Worm (Caenorhabditis elegans) whole organism, early embryonic: ENCODE measurements around the gene ref-1.

ENCODE experiments used
- B0310.2 ChIP-seq: sonication (generic microtip); optimal IDR thresholded peaks from 2 replicates; lab custom pipeline; 2016; ENCODE audit warnings: mild to moderate bottlenecking, missing genetic modification characterization, missing compliant biosample characterization
- F13C5.2 ChIP-seq: sonication (generic microtip); optimal IDR thresholded peaks from 2 replicates; lab custom pipeline; 2017; ENCODE audit warnings: mild to moderate bottlenecking, missing genetic modification characterization, inconsistent platforms, missing compliant biosample characterization
- aly-1 ChIP-seq: sonication (generic microtip); optimal IDR thresholded peaks from 2 replicates; lab custom pipeline; 2016; ENCODE audit warnings: missing genetic modification characterization, missing compliant biosample characterization
- ama-1 ChIP-seq: fragments of 150-350 bp; optimal IDR thresholded peaks from 2 replicates; lab custom pipeline; 2014
- ceh-13 ChIP-seq: fragments of 200-800 bp; sonication (Bioruptor generic); optimal IDR thresholded peaks from 2 replicates; lab custom pipeline; 2018; ENCODE audit warnings: mild to moderate bottlenecking, missing genetic modification characterization, missing compliant biosample characterization
- ceh-36 ChIP-seq: sonication (generic microtip); optimal IDR thresholded peaks from 2 replicates; lab custom pipeline; 2016; ENCODE audit warnings: missing genetic modification characterization, inconsistent platforms, missing compliant biosample characterization
- ets-7 ChIP-seq: sonication (generic microtip); optimal IDR thresholded peaks from 2 replicates; lab custom pipeline; 2016; ENCODE audit warnings: missing genotype, missing genetic modification characterization, missing compliant biosample characterization
- flt-1 ChIP-seq: fragments of 200-800 bp; sonication (Bioruptor generic); IDR thresholded peaks from 2 replicates; pipeline ENCODE4 v1.3.6; 2022; ENCODE audit warnings: missing genetic modification characterization, missing compliant biosample characterization
- hmbx-1 ChIP-seq: sonication (generic microtip); optimal IDR thresholded peaks from 2 replicates; lab custom pipeline; 2016; ENCODE audit warnings: mild to moderate bottlenecking, missing genetic modification characterization, missing compliant biosample characterization
- hmg-4 ChIP-seq: fragments of 200-800 bp; sonication (Bioruptor generic); optimal IDR thresholded peaks from 2 replicates; lab custom pipeline; 2018; ENCODE audit warnings: mild to moderate bottlenecking, missing genetic modification characterization, missing compliant biosample characterization
- hnd-1 ChIP-seq: sonication (generic microtip); optimal IDR thresholded peaks from 2 replicates; lab custom pipeline; 2016; ENCODE audit warnings: missing genetic modification characterization, missing compliant biosample characterization
- pes-1 ChIP-seq: fragments of 200-800 bp; sonication (Bioruptor generic); IDR thresholded peaks from 2 replicates; pipeline ENCODE4 v1.3.6; 2022; ENCODE audit warnings: missing genetic modification reagents, missing genetic modification characterization, missing compliant biosample characterization
- scrt-1 ChIP-seq: fragments of 200-800 bp; sonication (Bioruptor generic); IDR thresholded peaks from 2 replicates; pipeline ENCODE4 v1.3.6; 2022; ENCODE audit warnings: missing genetic modification characterization, missing compliant biosample characterization
- sea-1 ChIP-seq: fragments of 200-800 bp; sonication (Bioruptor generic); conservative IDR thresholded peaks from 2 replicates; pipeline ENCODE4 v1.3.6; 2022; ENCODE audit warnings: missing genetic modification characterization, missing compliant biosample characterization
- tbx-11 ChIP-seq: fragments of 200-800 bp; sonication (Bioruptor generic); IDR thresholded peaks from 2 replicates; pipeline ENCODE4 v1.3.6; 2022; ENCODE audit warnings: missing genetic modification characterization, missing compliant biosample characterization
- tbx-37 ChIP-seq: fragments of 200-800 bp; sonication (Bioruptor generic); conservative IDR thresholded peaks from 2 replicates; pipeline ENCODE4 v1.3.6; 2022; ENCODE audit warnings: missing genetic modification reagents, missing genetic modification characterization, missing compliant biosample characterization
- tra-4 ChIP-seq: sonication (generic microtip); optimal IDR thresholded peaks from 2 replicates; lab custom pipeline; 2017; ENCODE audit warnings: missing genetic modification characterization, missing compliant biosample characterization

ref-1 gene

ce11 chrII:10202275-10202674, 16.0 kb upstream of the ref-1 start:
- TF ChIP-seq hmg-4 (GFP tag; lab: Kevin White, UChicago), result peak; percentile 84
- TF ChIP-seq F13C5.2, result peak; percentile 64
- TF ChIP-seq pes-1, result no peak

DNA sequence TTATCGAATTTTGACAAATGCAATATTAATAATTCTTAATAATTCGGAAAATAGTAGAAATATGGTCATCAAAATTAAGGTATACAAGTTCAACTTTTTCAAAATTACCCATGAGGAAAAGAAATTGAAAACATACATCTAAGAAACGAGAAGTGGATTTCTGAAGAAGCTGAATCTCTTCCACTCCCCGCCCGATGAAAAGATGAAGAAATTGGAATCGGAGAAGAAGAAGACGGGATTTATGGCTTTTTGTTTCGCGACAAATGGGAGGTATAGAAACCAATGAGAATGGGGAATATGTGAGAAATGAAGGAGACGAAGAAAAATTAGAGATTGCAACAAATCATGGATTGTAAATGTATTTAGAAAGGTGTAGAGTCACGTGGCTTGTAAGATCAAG, 15.2 kb upstream of the ref-1 start:
- TF ChIP-seq tbx-11 (GFP tag; lab: Robert Waterston, UW) (no peak), scrt-1 (no peak), ceh-13 (GFP tag; lab: Kevin White, UChicago) (no peak), F13C5.2 (no peak), flt-1 (no peak), B0310.2 (tag; lab: Kevin White, UChicago) (no peak), hnd-1 (tag; lab: Kevin White, UChicago) (no peak), ets-7 (no peak), hmbx-1 (tag; lab: Kevin White, UChicago) (no peak), tbx-37 (GFP tag; lab: Robert Waterston, UW) (no peak), pes-1 (no peak), ceh-36 (tag; lab: Kevin White, UChicago) (no peak), hmg-4 (GFP tag; lab: Kevin White, UChicago) (no peak), sea-1 (no peak), ama-1 (lab: Kevin White, UChicago) (no peak), aly-1 (tag; lab: Kevin White, UChicago) (no peak)

DNA sequence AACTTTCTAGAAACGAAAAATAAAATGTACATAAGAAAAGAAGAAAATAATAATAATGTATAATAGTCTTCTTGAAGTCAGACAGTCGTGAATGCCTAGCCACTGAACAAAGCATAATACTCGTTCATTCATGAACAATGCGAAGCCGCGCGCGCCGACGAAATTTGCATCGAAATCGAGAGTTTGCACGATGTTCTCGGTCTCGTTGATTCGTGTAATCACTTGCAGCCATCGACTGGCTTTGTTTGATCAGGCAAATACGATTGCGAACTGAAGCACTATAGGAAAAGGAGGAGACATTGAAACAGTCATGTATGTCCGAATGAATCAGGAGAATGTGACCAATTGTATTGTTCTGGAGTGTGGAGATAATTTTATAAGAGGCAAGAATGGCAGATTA, 14.5 kb upstream of the ref-1 start:
- TF ChIP-seq hnd-1 (tag; lab: Kevin White, UChicago), result no peak

- TF ChIP-seq ceh-36 (tag; lab: Kevin White, UChicago) (no peak), ceh-13 (GFP tag; lab: Kevin White, UChicago) (no peak), tbx-11 (GFP tag; lab: Robert Waterston, UW) (no peak), scrt-1 (no peak), F13C5.2 (no peak), tra-4 (tag; lab: Kevin White, UChicago) (no peak), B0310.2 (tag; lab: Kevin White, UChicago) (no peak), hmbx-1 (tag; lab: Kevin White, UChicago) (no peak), sea-1 (no peak), hnd-1 (tag; lab: Kevin White, UChicago) (no peak), ets-7 (no peak), aly-1 (tag; lab: Kevin White, UChicago) (no peak), pes-1 (no peak), tbx-37 (GFP tag; lab: Robert Waterston, UW) (no peak)
Measured at ce11 chrII:10204428-10205049, 13.7 kb upstream of the ref-1 start.

- TF ChIP-seq flt-1 (no peak), aly-1 (tag; lab: Kevin White, UChicago) (no peak), pes-1 (no peak), hnd-1 (tag; lab: Kevin White, UChicago) (no peak), B0310.2 (tag; lab: Kevin White, UChicago) (no peak), ama-1 (lab: Kevin White, UChicago) (no peak), sea-1 (no peak)
Measured at ce11 chrII:10206425-10206824, 11.8 kb upstream of the ref-1 start, which contains the start of gene T01E8.1. TSS of gene T01E8.1 (plus strand) at chrII:10206725.

DNA sequence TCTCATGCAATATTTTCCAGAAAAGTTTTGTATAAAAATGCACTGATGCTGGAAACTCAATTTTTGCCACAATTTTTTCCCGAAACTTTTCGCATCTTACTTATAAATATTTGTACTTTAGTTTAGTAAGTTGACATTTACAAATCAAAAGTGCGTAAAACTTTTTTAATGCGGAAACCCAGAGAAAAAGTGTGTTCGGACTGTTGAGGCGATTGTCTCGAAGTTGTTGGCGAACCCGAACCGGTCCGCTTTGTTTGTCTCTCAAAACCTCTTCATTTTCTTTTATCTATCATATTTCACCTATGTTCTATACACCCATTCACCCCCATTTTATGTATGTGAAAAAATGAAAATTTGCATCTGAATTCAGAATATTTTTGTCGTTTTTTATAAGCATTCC, 2.4 kb downstream of the ref-1 start:
- TF ChIP-seq ets-7 (no peak), aly-1 (tag; lab: Kevin White, UChicago) (no peak), flt-1 (no peak), hmg-4 (GFP tag; lab: Kevin White, UChicago) (no peak), sea-1 (no peak), B0310.2 (tag; lab: Kevin White, UChicago) (no peak), tbx-37 (GFP tag; lab: Robert Waterston, UW) (no peak), ama-1 (lab: Kevin White, UChicago) (no peak), ceh-13 (GFP tag; lab: Kevin White, UChicago) (no peak), tra-4 (tag; lab: Kevin White, UChicago) (no peak)

ce11 chrII:10221627-10222026, 3.4 kb downstream of the ref-1 start:
- TF ChIP-seq tbx-11 (GFP tag; lab: Robert Waterston, UW), result no peak

DNA sequence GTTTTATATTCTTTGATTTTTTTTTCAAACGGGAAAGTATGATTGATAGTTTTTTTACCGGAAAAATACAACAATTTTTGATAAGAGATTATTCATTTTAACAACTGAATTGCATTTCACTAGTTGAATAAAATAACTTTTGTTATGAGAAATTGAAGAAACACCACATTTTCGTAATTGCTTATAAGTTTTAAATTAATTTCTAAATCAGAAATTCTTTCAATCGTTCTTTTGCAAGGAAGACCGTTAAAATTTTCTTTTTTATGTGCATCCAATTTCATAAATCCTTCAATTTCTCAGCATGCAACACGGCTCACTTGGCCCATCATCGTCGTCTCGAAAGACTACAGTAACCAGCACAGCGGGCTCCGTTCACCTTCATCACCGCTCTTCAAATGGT, 4.3 kb downstream of the ref-1 start, which contains the start of gene plc-3:
Gene plc-3 (plus strand): TSS at position 301 of the 400 bp plus-strand sequence.
- TF ChIP-seq hmbx-1 (tag; lab: Kevin White, UChicago), result no peak
- TF ChIP-seq hmg-4 (GFP tag; lab: Kevin White, UChicago), result no peak
- TF ChIP-seq hnd-1 (tag; lab: Kevin White, UChicago), result no peak
- no peak for TF ChIP-seq scrt-1
- no peak for TF ChIP-seq tbx-37 (GFP tag; lab: Robert Waterston, UW)
- TF ChIP-seq tbx-11 (GFP tag; lab: Robert Waterston, UW), result no peak
- no peak for TF ChIP-seq ceh-36 (tag; lab: Kevin White, UChicago)
- no peak for TF ChIP-seq sea-1
- TF ChIP-seq ama-1 (lab: Kevin White, UChicago), result no peak
- TF ChIP-seq tra-4 (tag; lab: Kevin White, UChicago), result no peak
- no peak for TF ChIP-seq aly-1 (tag; lab: Kevin White, UChicago)
- no peak for TF ChIP-seq flt-1
- no peak for TF ChIP-seq B0310.2 (tag; lab: Kevin White, UChicago)
